Worm (Caenorhabditis elegans): ENCODE data around the gene F48F5.6.

Gene F48F5.6

DNA sequence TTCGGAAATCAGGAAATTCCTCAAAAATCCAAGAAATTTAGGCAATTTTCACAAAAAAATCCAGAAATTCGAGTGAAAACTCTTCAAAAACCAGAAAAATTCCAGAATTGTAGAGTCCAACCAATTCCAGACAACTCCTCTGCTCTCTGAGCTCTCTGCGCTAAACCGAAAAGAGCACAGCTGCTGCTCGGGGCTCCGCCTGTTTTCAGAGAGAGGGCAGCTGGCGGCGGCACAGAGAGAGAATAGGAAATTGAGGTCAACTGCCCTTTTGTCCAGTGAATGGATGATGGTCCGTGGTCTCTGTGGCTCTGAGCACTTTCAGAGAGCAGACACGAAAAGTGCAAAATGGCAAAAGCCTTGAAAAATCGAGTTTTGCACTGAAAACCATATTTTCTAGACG is 44.0 kb downstream of the F48F5.6 start:
- TF ChIP-seq hlh-26 (GFP tag; conservative IDR thresholded peaks at IDR 0.05) (no peak), attf-3 (GFP tag; conservative IDR thresholded peaks at IDR 0.05) (no peak), hrde-1 (tag; optimal IDR thresholded peaks at IDR 0.05; ENCODE audit: borderline replicate concordance) (no peak), D2030.7 (GFP tag; IDR thresholded peaks at IDR 0.05) (no peak), snpc-3.4 (tag; optimal IDR thresholded peaks at IDR 0.05) (no peak), nhr-120 (GFP tag; IDR thresholded peaks at IDR 0.05) (no peak), hlh-12 (tag; optimal IDR thresholded peaks at IDR 0.05) (no peak), unc-130 (GFP tag; optimal IDR thresholded peaks at IDR 0.05) (no peak), Y79H2A.3 (GFP tag; conservative IDR thresholded peaks at IDR 0.05) (no peak), tlf-1 (GFP tag; optimal IDR thresholded peaks at IDR 0.05) (no peak), sptf-2 (GFP tag; optimal IDR thresholded peaks at IDR 0.05) (no peak), xnd-1 (tag; optimal IDR thresholded peaks at IDR 0.05) (no peak), F57C9.4 (tag; optimal IDR thresholded peaks at IDR 0.05) (no peak), C17E4.6 (GFP tag; IDR thresholded peaks at IDR 0.05) (no peak), lin-26 (GFP tag; IDR thresholded peaks at IDR 0.05) (no peak), ekl-4 (GFP tag; IDR thresholded peaks at IDR 0.05) (no peak), ets-4 (GFP tag; optimal IDR thresholded peaks at IDR 0.05) (no peak)

DNA sequence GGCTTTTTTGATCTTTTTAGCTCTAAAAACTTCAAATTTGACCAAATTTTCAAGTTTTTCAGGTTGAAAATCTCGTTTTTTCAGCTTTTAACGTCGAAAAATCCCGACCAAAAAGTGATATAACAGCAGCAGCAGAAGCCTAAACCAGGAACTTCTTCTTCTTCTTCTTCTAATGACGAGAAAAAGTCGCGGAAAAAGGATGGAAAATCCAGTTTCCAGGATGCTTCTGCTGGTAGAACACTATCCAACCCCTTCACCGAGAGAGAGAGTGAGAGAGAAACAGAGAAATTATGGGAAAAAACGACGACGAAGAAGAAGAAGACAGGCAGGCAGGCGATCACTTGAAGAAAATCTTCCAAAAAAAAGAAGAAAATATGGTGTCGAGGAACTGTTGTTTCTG is 46.2 kb downstream of the F48F5.6 start:
- no peak for TF ChIP-seq madf-3 (GFP tag; IDR thresholded peaks at IDR 0.05)
- no peak for TF ChIP-seq snpc-1.1 (tag; optimal IDR thresholded peaks at IDR 0.05; ENCODE audit: insufficient read depth)
- TF ChIP-seq pbrm-1 (GFP tag; IDR thresholded peaks at IDR 0.05), result no peak
- no peak for TF ChIP-seq efl-1 (GFP tag; optimal IDR thresholded peaks at IDR 0.05)
- no peak for TF ChIP-seq F10E7.11 (tag; optimal IDR thresholded peaks at IDR 0.05)
- no peak for TF ChIP-seq cebp-1 (GFP tag; IDR thresholded peaks at IDR 0.05)
- TF ChIP-seq cebp-1 (tag; optimal IDR thresholded peaks at IDR 0.05), result no peak
- no peak for TF ChIP-seq lsl-1 (GFP tag; optimal IDR thresholded peaks at IDR 0.05)
- TF ChIP-seq ceh-27 (GFP tag; optimal IDR thresholded peaks at IDR 0.05), result no peak
- no peak for TF ChIP-seq madf-8 (GFP tag; conservative IDR thresholded peaks at IDR 0.05)
- TF ChIP-seq hrde-1 (tag; optimal IDR thresholded peaks at IDR 0.05; ENCODE audit: borderline replicate concordance), result no peak
- no peak for TF ChIP-seq rec-8 (tag; optimal IDR thresholded peaks at IDR 0.05)

DNA sequence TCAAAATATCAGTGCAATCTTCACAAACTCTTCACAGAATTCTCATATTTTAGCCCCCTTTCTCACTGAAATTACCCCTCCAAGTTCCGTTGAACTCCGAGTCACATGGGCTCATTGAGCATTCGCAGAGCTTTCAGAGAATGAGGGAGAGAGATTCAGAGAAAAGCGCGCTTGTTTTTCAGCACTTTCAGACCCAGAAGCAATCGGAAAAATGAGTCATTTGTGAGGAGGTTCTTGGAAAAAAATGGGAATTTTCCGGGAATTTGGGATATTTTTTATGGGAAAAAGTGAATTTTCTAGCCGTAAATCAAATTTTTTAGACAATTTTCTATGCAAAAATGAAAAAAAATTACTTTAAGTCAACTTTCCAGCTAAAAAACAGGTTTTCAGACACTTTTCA is 50.1 kb downstream of the F48F5.6 start:
- TF ChIP-seq dpl-1 (GFP tag; optimal IDR thresholded peaks at IDR 0.05) (no peak), hmg-1.2 (GFP tag; IDR thresholded peaks at IDR 0.05) (no peak), lir-1 (GFP tag; conservative IDR thresholded peaks at IDR 0.05) (no peak), Y95B8A.8 (GFP tag; IDR thresholded peaks at IDR 0.05) (no peak), Y56A3A.18 (GFP tag; IDR thresholded peaks at IDR 0.05) (no peak), lin-54 (GFP tag; optimal IDR thresholded peaks at IDR 0.05) (no peak), nhr-120 (GFP tag; IDR thresholded peaks at IDR 0.05) (no peak), ekl-4 (GFP tag; IDR thresholded peaks at IDR 0.05) (no peak), rpc-1 (optimal IDR thresholded peaks at IDR 0.05) (no peak), rpc-1 (tag; optimal IDR thresholded peaks at IDR 0.05) (no peak), egl-44 (GFP tag; IDR thresholded peaks at IDR 0.05) (no peak), fkh-3 (tag; optimal IDR thresholded peaks at IDR 0.05) (no peak), ceh-58 (GFP tag; IDR thresholded peaks at IDR 0.05) (no peak), madf-8 (GFP tag; conservative IDR thresholded peaks at IDR 0.05) (no peak), B0336.3 (GFP tag; IDR thresholded peaks at IDR 0.05) (no peak), mes-4 (tag; optimal IDR thresholded peaks at IDR 0.05) (no peak), lin-40 (tag; optimal IDR thresholded peaks at IDR 0.05) (no peak), ccch-3 (GFP tag; optimal IDR thresholded peaks at IDR 0.05) (no peak)
